Worm (Caenorhabditis elegans): ENCODE data around the gene rop-1.

Gene rop-1

ce11 chrV:10265019-10265418, 10.2 kb upstream of the rop-1 start:
- TF ChIP-seq lin-14 (GFP tag; optimal IDR thresholded peaks at IDR 0.05), result peak; percentile 56
- TF ChIP-seq nhr-71 (tag; optimal IDR thresholded peaks at IDR 0.05), result peak; percentile 18
- TF ChIP-seq unc-62 (GFP tag; optimal IDR thresholded peaks at IDR 0.05), result no peak
- no peak for TF ChIP-seq ceh-63 (GFP tag; optimal IDR thresholded peaks at IDR 0.05)
- no peak for TF ChIP-seq ceh-90 (tag; optimal IDR thresholded peaks at IDR 0.05)
- TF ChIP-seq dsc-1 (tag; optimal IDR thresholded peaks at IDR 0.05), result no peak
- no peak for TF ChIP-seq zip-4 (GFP tag; optimal IDR thresholded peaks at IDR 0.05)
- TF ChIP-seq nhr-47 (tag; optimal IDR thresholded peaks at IDR 0.05), result peak; percentile 6
- TF ChIP-seq lin-39 (tag; optimal IDR thresholded peaks at IDR 0.05), result no peak
- TF ChIP-seq ces-1 (GFP tag; optimal IDR thresholded peaks at IDR 0.05), result peak; percentile 10
- no peak for TF ChIP-seq C34B4.2 (tag; optimal IDR thresholded peaks at IDR 0.05)
- TF ChIP-seq irx-1 (tag; optimal IDR thresholded peaks at IDR 0.05), result no peak

ce11 chrV:10260460-10260859, 5.6 kb upstream of the rop-1 start, which contains the start of gene sri-18:
sri-18 (minus strand) TSS chrV:10260560.
- TF ChIP-seq ceh-90 (tag; optimal IDR thresholded peaks at IDR 0.05) (no peak), mef-2 (tag; optimal IDR thresholded peaks at IDR 0.05) (no peak), efl-1 (optimal IDR thresholded peaks at IDR 0.05) (no peak), efl-1 (GFP tag; optimal IDR thresholded peaks at IDR 0.05 in 1 of 2) (no peak), ceh-8 (GFP tag; optimal IDR thresholded peaks at IDR 0.05) (no peak), nhr-84 (tag; optimal IDR thresholded peaks at IDR 0.05) (no peak), elt-3 (tag; optimal IDR thresholded peaks at IDR 0.05) (no peak), blmp-1 (tag; optimal IDR thresholded peaks at IDR 0.05) (no peak), ceh-82 (tag; optimal IDR thresholded peaks at IDR 0.05) (no peak), sox-4 (tag; optimal IDR thresholded peaks at IDR 0.05) (no peak), elt-2 (tag; optimal IDR thresholded peaks at IDR 0.05) (no peak), lin-35 (GFP tag; optimal IDR thresholded peaks at IDR 0.05) (no peak), pqm-1 (tag; optimal IDR thresholded peaks at IDR 0.05) (no peak), sptf-1 (tag; optimal IDR thresholded peaks at IDR 0.05) (no peak), fkh-4 (tag; optimal IDR thresholded peaks at IDR 0.05; ENCODE audit: borderline replicate concordance) (no peak), nhr-12 (tag; optimal IDR thresholded peaks at IDR 0.05) (no peak), sup-37 (GFP tag; optimal IDR thresholded peaks at IDR 0.05) (no peak), unc-130 (tag; optimal IDR thresholded peaks at IDR 0.05) (no peak), tbx-2 (tag; optimal IDR thresholded peaks at IDR 0.05) (no peak), egl-27 (tag; optimal IDR thresholded peaks at IDR 0.05) (no peak), lin-14 (GFP tag; optimal IDR thresholded peaks at IDR 0.05) (no peak)

ce11 chrV:10256050-10256449, 1.2 kb upstream of the rop-1 start, which contains the start of gene nhr-232:
nhr-232 (plus strand) TSS chrV:10256170.
- TF ChIP-seq lin-14 (GFP tag; optimal IDR thresholded peaks at IDR 0.05) (peak; percentile 17), jun-1 (tag; optimal IDR thresholded peaks at IDR 0.05) (no peak), C16A3.4 (tag; optimal IDR thresholded peaks at IDR 0.05) (no peak), elt-2 (tag; optimal IDR thresholded peaks at IDR 0.05) (peak; percentile 70), lin-35 (GFP tag; optimal IDR thresholded peaks at IDR 0.05) (peak in 1 of 2 experiments; percentile 32), fkh-8 (tag; optimal IDR thresholded peaks at IDR 0.05) (no peak), efl-1 (optimal IDR thresholded peaks at IDR 0.05) (no peak), efl-1 (GFP tag; optimal IDR thresholded peaks at IDR 0.05 in 1 of 2) (peak in 1 of 2 experiments; percentile 39), ets-5 (GFP tag; IDR thresholded peaks at IDR 0.05) (no peak), nhr-11 (tag; optimal IDR thresholded peaks at IDR 0.05) (no peak)

DNA sequence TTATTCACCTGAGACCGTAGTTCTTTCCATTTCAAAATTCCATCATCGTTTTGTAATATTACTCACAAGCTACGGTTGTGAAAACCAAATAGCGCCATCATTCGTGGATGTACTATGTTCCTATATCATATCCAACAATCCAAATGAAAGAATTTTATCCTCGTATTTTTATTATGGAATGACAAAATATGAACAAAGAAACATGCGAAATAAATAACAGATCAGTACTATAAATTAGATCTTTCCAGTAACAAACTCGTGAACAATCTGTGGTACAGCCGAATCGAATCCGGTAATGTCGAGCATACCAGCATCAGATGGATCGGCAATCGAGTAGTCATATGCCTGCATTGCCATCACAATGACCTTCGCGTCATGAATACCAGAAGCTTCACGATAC, 2.2 kb downstream of the rop-1 start:
- TF ChIP-seq nhr-237 (tag; optimal IDR thresholded peaks at IDR 0.05) (no peak), C34B4.2 (tag; optimal IDR thresholded peaks at IDR 0.05) (no peak), nhr-20 (tag; optimal IDR thresholded peaks at IDR 0.05) (no peak), C16A3.4 (tag; optimal IDR thresholded peaks at IDR 0.05) (no peak), zag-1 (tag; optimal IDR thresholded peaks at IDR 0.05) (no peak), lir-3 (tag; optimal IDR thresholded peaks at IDR 0.05; ENCODE audit: poor library complexity) (no peak), lin-14 (GFP tag; optimal IDR thresholded peaks at IDR 0.05) (no peak), nhr-47 (tag; optimal IDR thresholded peaks at IDR 0.05) (no peak), nhr-12 (tag; optimal IDR thresholded peaks at IDR 0.05) (no peak)
